Worm (Caenorhabditis elegans) whole organism, midembryonic: Measurements from ENCODE around the gene srd-50.

Experiments used
- cog-1 ChIP-seq: sonication (generic microtip); optimal IDR thresholded peaks from 2 replicates; lab custom pipeline; 2016; ENCODE audit warnings: missing genetic modification characterization, missing compliant biosample characterization
- flt-1 ChIP-seq: fragments of 200-800 bp; sonication (Bioruptor generic); IDR thresholded peaks from 2 replicates; pipeline ENCODE4 v1.3.6; 2022; ENCODE audit warnings: missing genetic modification characterization, missing compliant biosample characterization
- klf-2 ChIP-seq: fragments of 200-800 bp; sonication (Bioruptor generic); conservative IDR thresholded peaks from 2 replicates; pipeline ENCODE4 v1.3.6; 2022; ENCODE audit warnings: missing genetic modification reagents, missing genetic modification characterization, missing compliant biosample characterization
- med-1 ChIP-seq: sonication (generic microtip); optimal IDR thresholded peaks from 2 replicates; lab custom pipeline; 2017; ENCODE audit warnings: missing genetic modification characterization, mild to moderate bottlenecking, missing compliant biosample characterization, antibody characterized with exemption, missing genetic modification reagents; ENCODE audit not compliant: insufficient read depth
- ref-1 ChIP-seq: fragments of 200-800 bp; sonication (Bioruptor generic); conservative IDR thresholded peaks from 2 replicates; pipeline ENCODE4 v1.3.6; 2022; ENCODE audit warnings: missing genetic modification reagents, missing genetic modification characterization, missing compliant biosample characterization
- ztf-23 ChIP-seq: fragments of 200-800 bp; sonication (Bioruptor generic); IDR thresholded peaks from 2 replicates; pipeline ENCODE4 v1.3.6; 2022; ENCODE audit warnings: missing genetic modification reagents, missing genetic modification characterization, missing compliant biosample characterization
- ztf-29 ChIP-seq: fragments of 200-800 bp; sonication (Bioruptor generic); IDR thresholded peaks from 2 replicates; pipeline ENCODE4 v1.3.6; 2022; ENCODE audit warnings: missing genetic modification reagents, missing genetic modification characterization, missing compliant biosample characterization

- TF ChIP-seq med-1 (GFP tag; lab: Kevin White, UChicago): no peak
- no peak for TF ChIP-seq ztf-23
- no peak for TF ChIP-seq flt-1 (GFP tag; lab: Robert Waterston, UW)
- no peak for TF ChIP-seq klf-2 (GFP tag; lab: Robert Waterston, UW)
- TF ChIP-seq ref-1 (GFP tag; lab: Robert Waterston, UW): no peak
- no peak for TF ChIP-seq ztf-29 (GFP tag; lab: Robert Waterston, UW)
- no peak for TF ChIP-seq cog-1 (tag; lab: Kevin White, UChicago)
Observed at ce11 chrX:13505201-13505600, 23.6 kb upstream of the srd-50 start.
